Worm (Caenorhabditis elegans): ENCODE results near the gene gpcp-2.

DNA sequence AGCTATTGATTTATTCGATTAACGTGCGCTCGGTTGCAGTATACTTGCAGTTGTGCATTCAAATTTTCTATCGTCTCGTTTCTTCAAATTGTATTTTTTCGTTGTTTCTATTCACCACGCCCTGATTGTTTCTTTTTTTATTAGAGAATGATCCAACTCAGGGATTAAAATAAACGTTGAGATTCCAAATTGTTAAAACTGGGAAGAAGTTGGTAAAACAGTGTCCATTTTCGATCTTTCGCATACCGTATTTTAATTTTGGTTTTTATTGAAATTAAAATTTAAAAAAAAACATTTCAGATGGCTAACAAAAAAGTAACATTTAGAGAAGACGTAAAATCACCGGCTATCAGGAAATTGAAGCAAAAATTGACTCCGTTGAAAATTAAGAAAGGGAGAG is 25.9 kb downstream of the gpcp-2 start, which contains the start of gene apn-1:
- TF ChIP-seq ztf-11 (tag; optimal IDR thresholded peaks at IDR 0.05): no peak
- TF ChIP-seq snpc-4 (tag; optimal IDR thresholded peaks at IDR 0.05): no peak
- no peak for TF ChIP-seq unc-120 (tag; optimal IDR thresholded peaks at IDR 0.05; ENCODE audit: poor library complexity, severe bottlenecking)
- no peak for TF ChIP-seq lin-13 (tag; optimal IDR thresholded peaks at IDR 0.05)
- TF ChIP-seq sptf-1 (tag; optimal IDR thresholded peaks at IDR 0.05): no peak
- no peak for TF ChIP-seq unc-62 (GFP tag; optimal IDR thresholded peaks at IDR 0.05)
- TF ChIP-seq flh-1 (GFP tag; optimal IDR thresholded peaks at IDR 0.05): no peak
- no peak for TF ChIP-seq hlh-1 (tag; optimal IDR thresholded peaks at IDR 0.05)
- no peak for TF ChIP-seq lsy-2 (tag; optimal IDR thresholded peaks at IDR 0.05)
- TF ChIP-seq mep-1 (tag; optimal IDR thresholded peaks at IDR 0.05): no peak
- TF ChIP-seq nhr-28 (tag; optimal IDR thresholded peaks at IDR 0.05): no peak
- no peak for TF ChIP-seq nhr-2 (tag; optimal IDR thresholded peaks at IDR 0.05)
- no peak for TF ChIP-seq unc-39 (tag; optimal IDR thresholded peaks at IDR 0.05)
- TF ChIP-seq tbx-8 (GFP tag; optimal IDR thresholded peaks at IDR 0.05): no peak
